Worm (Caenorhabditis elegans): ENCODE data around the gene skn-1.

Gene skn-1

DNA sequence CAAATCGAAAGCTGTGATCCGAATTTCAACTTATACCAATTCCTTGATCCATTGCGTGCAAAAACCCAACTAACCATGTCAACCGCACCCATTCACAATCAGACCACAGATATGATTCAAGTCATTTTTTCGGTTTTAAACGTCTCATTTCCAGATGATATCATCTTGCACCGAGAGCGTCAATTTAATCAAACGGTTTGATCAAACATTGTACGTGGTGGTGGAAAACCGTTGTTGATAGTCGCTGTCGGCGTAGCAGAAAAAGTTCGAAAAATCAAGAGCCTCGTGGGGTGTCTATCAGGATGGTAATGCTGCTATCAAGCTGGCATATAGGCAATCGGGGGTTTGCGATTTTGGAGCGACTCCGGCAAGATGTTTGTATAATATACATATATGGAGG is 1.3 kb downstream of the skn-1 start:
- TF ChIP-seq ceh-45 (GFP tag; IDR thresholded peaks at IDR 0.05) (no peak), lin-11 (tag; optimal IDR thresholded peaks at IDR 0.05) (no peak)

DNA sequence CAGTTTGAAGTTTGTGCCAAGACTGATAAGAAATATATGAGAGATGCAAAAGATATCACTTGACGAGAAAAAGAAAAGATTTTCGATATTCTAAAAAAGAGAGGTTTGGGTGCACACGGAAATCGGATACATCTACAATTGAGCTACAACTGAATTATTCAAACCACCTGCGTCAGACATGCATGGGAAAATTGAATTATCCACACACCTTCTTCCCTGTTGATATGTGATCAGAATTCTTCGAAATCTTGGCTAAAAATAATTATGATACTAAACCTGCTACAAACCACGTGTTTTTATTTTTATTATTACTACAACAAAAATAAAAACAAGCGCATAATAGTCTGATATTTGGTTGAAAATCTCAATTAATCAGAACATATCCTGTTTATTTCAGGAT is 2.0 kb downstream of the skn-1 start:
- TF ChIP-seq npax-4 (tag; optimal IDR thresholded peaks at IDR 0.05) (no peak), mec-3 (tag; optimal IDR thresholded peaks at IDR 0.05; ENCODE audit: borderline replicate concordance) (no peak), tbx-7 (tag; optimal IDR thresholded peaks at IDR 0.05) (no peak), ceh-22 (tag; optimal IDR thresholded peaks at IDR 0.05) (no peak), lim-6 (tag; optimal IDR thresholded peaks at IDR 0.05) (no peak), fax-1 (tag; optimal IDR thresholded peaks at IDR 0.05) (no peak), unc-42 (tag; optimal IDR thresholded peaks at IDR 0.05) (no peak), pha-4 (tag; optimal IDR thresholded peaks at IDR 0.05) (no peak), hlh-30 (tag; optimal IDR thresholded peaks at IDR 0.05; ENCODE audit: insufficient read depth) (no peak), eyg-1 (tag; optimal IDR thresholded peaks at IDR 0.05) (no peak), pha-2 (tag; optimal IDR thresholded peaks at IDR 0.05) (no peak)

DNA sequence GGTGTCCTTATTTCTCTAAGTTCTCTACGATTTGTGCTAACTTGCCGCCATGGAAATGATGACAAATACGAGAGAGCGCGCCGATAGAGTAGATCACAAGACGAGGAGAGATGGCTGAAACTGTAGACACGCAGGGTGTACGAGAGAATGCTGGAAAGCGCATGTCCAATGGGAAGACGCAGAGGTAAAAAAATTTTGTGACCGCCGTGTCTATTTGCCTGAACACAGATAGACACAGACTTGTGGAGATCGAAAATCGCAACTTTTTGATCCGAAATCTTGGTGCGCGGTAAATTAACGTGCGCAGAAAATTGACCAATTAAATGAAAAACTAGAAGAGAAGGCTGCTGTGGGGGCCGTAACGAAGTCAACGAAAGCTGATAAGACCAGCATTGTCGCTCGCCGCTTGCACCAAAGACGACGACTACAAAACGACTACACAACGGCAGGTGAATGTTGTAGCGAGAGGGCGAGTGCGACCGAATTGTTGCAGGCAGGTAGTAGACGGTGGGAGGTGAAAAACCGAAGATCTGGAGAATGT is 3.0 kb downstream of the skn-1 start:
- peak; percentile 10 for TF ChIP-seq ceh-14 (tag; optimal IDR thresholded peaks at IDR 0.05)
- peak; percentile 79 for TF ChIP-seq nfya-1 (tag; optimal IDR thresholded peaks at IDR 0.05)
- TF ChIP-seq hlh-30 (tag; optimal IDR thresholded peaks at IDR 0.05; ENCODE audit: insufficient read depth) = peak; percentile 88
- peak; percentile 46 for TF ChIP-seq ref-2 (tag; optimal IDR thresholded peaks at IDR 0.05)
- peak; percentile 6 for TF ChIP-seq ceh-19 (GFP tag; optimal IDR thresholded peaks at IDR 0.05)
- no peak for TF ChIP-seq nhr-11 (tag; optimal IDR thresholded peaks at IDR 0.05)
- TF ChIP-seq ceh-31 (tag; optimal IDR thresholded peaks at IDR 0.05) = peak; percentile 35
- no peak for TF ChIP-seq T23F11.4 (GFP tag; optimal IDR thresholded peaks at IDR 0.05)
- no peak for TF ChIP-seq dmd-4 (tag; optimal IDR thresholded peaks at IDR 0.05; ENCODE audit: borderline replicate concordance)
- TF ChIP-seq pqm-1 (tag; optimal IDR thresholded peaks at IDR 0.05) = no peak
- TF ChIP-seq elt-2 (tag; optimal IDR thresholded peaks at IDR 0.05) = peak; percentile 64
- peak; percentile 35 for TF ChIP-seq dve-1 (tag; optimal IDR thresholded peaks at IDR 0.05)
- TF ChIP-seq ztf-16 (tag; optimal IDR thresholded peaks at IDR 0.05) = peak; percentile 34
- TF ChIP-seq mec-3 (tag; optimal IDR thresholded peaks at IDR 0.05; ENCODE audit: borderline replicate concordance) = no peak
- TF ChIP-seq unc-42 (tag; optimal IDR thresholded peaks at IDR 0.05) = peak; percentile 25
- peak; percentile 71 for TF ChIP-seq ceh-18 (tag; optimal IDR thresholded peaks at IDR 0.05)
- TF ChIP-seq tbx-2 (tag; optimal IDR thresholded peaks at IDR 0.05) = peak; percentile 50
- peak; percentile 43 for TF ChIP-seq ceh-34 (tag; optimal IDR thresholded peaks at IDR 0.05)
- peak; percentile 49 for TF ChIP-seq rnt-1 (tag; optimal IDR thresholded peaks at IDR 0.05)
- TF ChIP-seq unc-55 (GFP tag; optimal IDR thresholded peaks at IDR 0.05) = peak; percentile 20
- peak; percentile 32 for TF ChIP-seq F13H6.1 (tag; optimal IDR thresholded peaks at IDR 0.05)
- TF ChIP-seq ceh-30 (tag; optimal IDR thresholded peaks at IDR 0.05) = peak; percentile 91

DNA sequence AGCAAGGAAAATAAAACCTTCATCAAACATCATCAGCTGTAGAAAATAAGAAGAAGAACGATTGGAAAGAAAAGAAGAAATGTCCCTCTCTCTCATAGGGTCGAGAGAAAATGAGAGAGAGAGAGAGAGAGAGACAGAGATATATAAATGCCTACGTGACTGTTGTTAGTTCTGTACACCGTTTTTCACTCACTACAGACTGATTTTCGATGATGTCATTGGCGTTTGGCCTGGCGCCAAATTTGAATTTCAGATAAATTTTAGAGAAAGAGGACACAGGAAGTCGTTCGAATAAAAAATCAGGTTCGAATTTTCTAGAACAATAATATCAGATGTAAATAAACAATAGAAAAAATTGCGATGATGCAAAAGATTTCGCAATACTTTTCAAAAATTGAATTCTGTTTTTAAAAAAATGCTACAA is 4.2 kb downstream of the skn-1 start:
- peak; percentile 33 for TF ChIP-seq unc-55 (GFP tag; optimal IDR thresholded peaks at IDR 0.05)
- no peak for TF ChIP-seq ceh-2 (tag; optimal IDR thresholded peaks at IDR 0.05)
- no peak for TF ChIP-seq C38D4.7 (GFP tag; optimal IDR thresholded peaks at IDR 0.05)
- TF ChIP-seq ceh-30 (tag; optimal IDR thresholded peaks at IDR 0.05) = peak; percentile 57
- TF ChIP-seq nfya-1 (tag; optimal IDR thresholded peaks at IDR 0.05) = peak; percentile 22
- no peak for TF ChIP-seq gmeb-2 (tag; optimal IDR thresholded peaks at IDR 0.05)
- no peak for TF ChIP-seq ceh-14 (tag; optimal IDR thresholded peaks at IDR 0.05)
- peak; percentile 60 for TF ChIP-seq dve-1 (tag; optimal IDR thresholded peaks at IDR 0.05)
- TF ChIP-seq F13H6.1 (tag; optimal IDR thresholded peaks at IDR 0.05) = no peak
- no peak for TF ChIP-seq T23F11.4 (GFP tag; optimal IDR thresholded peaks at IDR 0.05)
- no peak for TF ChIP-seq odd-2 (tag; optimal IDR thresholded peaks at IDR 0.05)
